Worm (Caenorhabditis elegans) whole organism, L3 larva: Measurements from ENCODE around the gene K03H1.11.

Source experiments
- R02D3.7 ChIP-seq: fragments of 150-350 bp; optimal IDR thresholded peaks from 2 replicates; lab custom pipeline; 2014; ENCODE audit warnings: missing biosample characterization, missing genetic modification characterization
- ZK546.5 ChIP-seq: sonication (generic microtip); optimal IDR thresholded peaks from 2 replicates; lab custom pipeline; 2017; ENCODE audit warnings: missing biosample characterization, missing genetic modification characterization
- ceh-16 ChIP-seq: sonication (generic microtip); optimal IDR thresholded peaks from 2 replicates; lab custom pipeline; 2017; ENCODE audit warnings: missing biosample characterization, missing genetic modification characterization
- ceh-28 ChIP-seq: fragments of 150-350 bp; optimal IDR thresholded peaks from 2 replicates; lab custom pipeline; 2014; ENCODE audit warnings: missing biosample characterization, missing genetic modification reagents, missing genetic modification characterization
- ceh-82 ChIP-seq: fragments of 150-350 bp; optimal IDR thresholded peaks from 2 replicates; lab custom pipeline; 2014; ENCODE audit warnings: missing biosample characterization, missing genetic modification characterization
- elt-2 ChIP-seq: sonication (generic microtip); optimal IDR thresholded peaks from 2 replicates; lab custom pipeline; 2016; ENCODE audit warnings: missing genetic modification reagents, mild to moderate bottlenecking, missing genetic modification characterization, missing compliant biosample characterization
- elt-3 ChIP-seq, 3 experiments: fragments of 150-350 bp in 1 of 3; sonication (generic microtip) in 2 of 3; optimal IDR thresholded peaks; 2 replicates in 2 of 3; 4 replicates in 1 of 3; lab custom pipeline; 2014 to 2017; ENCODE audit warnings: missing biosample characterization in 3 of 3, missing genetic modification characterization in 3 of 3
- fkh-10 ChIP-seq: sonication (generic microtip); optimal IDR thresholded peaks from 2 replicates; lab custom pipeline; 2017; ENCODE audit warnings: missing biosample characterization, missing genetic modification reagents, missing genetic modification characterization
- hmg-11 ChIP-seq: sonication (generic microtip); optimal IDR thresholded peaks from 2 replicates; lab custom pipeline; 2016; ENCODE audit warnings: missing genetic modification characterization, missing compliant biosample characterization
- jun-1 ChIP-seq: fragments of 150-350 bp; optimal IDR thresholded peaks from 2 replicates; lab custom pipeline; 2014; ENCODE audit warnings: missing biosample characterization, missing genetic modification reagents, missing genetic modification characterization
- lin-15B ChIP-seq: fragments of 150-350 bp; optimal IDR thresholded peaks from 2 replicates; lab custom pipeline; 2014; ENCODE audit warnings: missing biosample characterization, missing genetic modification characterization
- lin-39 ChIP-seq: fragments of 150-350 bp; optimal IDR thresholded peaks from 2 replicates; lab custom pipeline; 2018; ENCODE audit warnings: missing biosample characterization, missing genetic modification reagents, missing genetic modification characterization
- lsy-12 ChIP-seq: sonication (generic microtip); optimal IDR thresholded peaks from 2 replicates; lab custom pipeline; 2016; ENCODE audit warnings: mild to moderate bottlenecking, missing genetic modification characterization, missing compliant biosample characterization
- mdl-1 ChIP-seq: fragments of 150-350 bp; optimal IDR thresholded peaks from 2 replicates; lab custom pipeline; 2014; ENCODE audit warnings: missing biosample characterization, missing genetic modification characterization
- nfya-1 ChIP-seq: sonication (generic microtip); optimal IDR thresholded peaks from 2 replicates; lab custom pipeline; 2017; ENCODE audit warnings: missing genetic modification characterization, mild to moderate bottlenecking, missing compliant biosample characterization, antibody characterized with exemption, moderate library complexity; ENCODE audit not compliant: insufficient read depth
- nhr-11 ChIP-seq: fragments of 150-350 bp; optimal IDR thresholded peaks from 2 replicates; lab custom pipeline; 2014; ENCODE audit warnings: missing biosample characterization, missing genetic modification characterization
- nhr-12 ChIP-seq: fragments of 150-350 bp; optimal IDR thresholded peaks from 2 replicates; lab custom pipeline; 2014; ENCODE audit warnings: missing biosample characterization, missing genetic modification characterization
- nhr-23 ChIP-seq: fragments of 150-350 bp; optimal IDR thresholded peaks from 2 replicates; lab custom pipeline; 2014; ENCODE audit warnings: missing biosample characterization, missing genetic modification reagents, missing genetic modification characterization
- nhr-237 ChIP-seq: fragments of 150-350 bp; optimal IDR thresholded peaks from 2 replicates; lab custom pipeline; 2014; ENCODE audit warnings: missing biosample characterization, missing genetic modification characterization
- nhr-25 ChIP-seq: sonication (generic microtip); optimal IDR thresholded peaks from 2 replicates; lab custom pipeline; 2017; ENCODE audit warnings: missing biosample characterization, missing genetic modification characterization
- nhr-67 ChIP-seq: fragments of 150-350 bp; optimal IDR thresholded peaks from 2 replicates; lab custom pipeline; 2014; ENCODE audit warnings: missing biosample characterization, missing genetic modification characterization
- pha-4 ChIP-seq: fragments of 150-350 bp; optimal IDR thresholded peaks from 2 replicates; lab custom pipeline; 2014; ENCODE audit warnings: missing biosample characterization, missing genetic modification reagents, missing genetic modification characterization
- pqm-1 ChIP-seq: fragments of 150-350 bp; optimal IDR thresholded peaks from 2 replicates; lab custom pipeline; 2017; ENCODE audit warnings: missing biosample characterization, missing genetic modification characterization, inconsistent platforms
- skn-1 ChIP-seq: fragments of 150-350 bp; optimal IDR thresholded peaks from 2 replicates; lab custom pipeline; 2014; ENCODE audit warnings: missing biosample characterization, missing genetic modification characterization
- snpc-4 ChIP-seq: fragments of 150-350 bp; optimal IDR thresholded peaks from 2 replicates; lab custom pipeline; 2014; ENCODE audit warnings: missing biosample characterization, missing genetic modification characterization
- tbx-2 ChIP-seq: sonication (generic microtip); optimal IDR thresholded peaks from 2 replicates; lab custom pipeline; 2016; ENCODE audit warnings: mild to moderate bottlenecking, missing genetic modification characterization, missing compliant biosample characterization
- unc-62 ChIP-seq: fragments of 150-350 bp; sonication (generic microtip); optimal IDR thresholded peaks from 4 replicates; lab custom pipeline; 2014; ENCODE audit warnings: missing biosample characterization, missing genetic modification reagents, missing genetic modification characterization
- ztf-11 ChIP-seq: fragments of 150-350 bp; optimal IDR thresholded peaks from 2 replicates; lab custom pipeline; 2014; ENCODE audit warnings: missing biosample characterization, missing genetic modification characterization
- ztf-4 ChIP-seq: fragments of 150-350 bp; optimal IDR thresholded peaks from 2 replicates; lab custom pipeline; 2014; ENCODE audit warnings: missing biosample characterization, missing genetic modification characterization

The K03H1.11 gene

ce11 chrIII:9944723-9945122 is 7.0 kb downstream of the K03H1.11 start, which contains the start of gene gln-2:
TSS of gene gln-2 (minus strand) at chrIII:9944823.
- no peak for TF ChIP-seq lin-15B (tag; lab: Kevin White, UChicago)
- TF ChIP-seq fkh-10 (GFP tag; lab: Kevin White, UChicago): no peak

DNA sequence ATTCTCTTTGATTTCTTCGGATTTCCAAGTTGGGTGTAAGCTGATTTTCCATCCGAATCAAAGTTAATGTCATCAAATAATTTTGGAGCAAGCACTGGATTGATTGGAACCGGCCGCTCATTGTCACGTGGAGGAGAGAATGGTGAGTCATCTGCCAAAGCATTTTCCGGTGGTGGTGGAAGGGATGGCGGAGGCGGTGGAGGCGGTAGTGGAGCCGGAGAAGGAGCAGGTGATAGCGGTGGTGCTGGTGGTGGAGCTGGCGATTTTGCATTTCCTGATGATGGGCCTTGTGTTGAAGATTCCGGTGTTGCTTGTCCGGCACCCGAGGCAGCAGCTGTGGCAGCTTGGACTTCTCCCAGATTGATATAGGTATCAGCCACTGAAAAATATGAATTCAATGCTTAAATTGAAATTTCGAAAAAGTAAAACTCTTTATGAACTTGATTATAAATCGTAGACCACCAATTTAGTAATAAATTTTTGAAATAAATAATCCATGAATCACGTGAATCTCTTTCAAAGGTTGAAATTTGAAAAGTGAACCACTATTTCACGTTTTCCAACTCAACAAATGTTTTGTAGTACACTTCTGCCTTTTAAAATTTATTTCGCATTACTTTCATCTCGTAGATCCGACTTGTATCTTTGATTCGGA is 10.6 kb downstream of the K03H1.11 start, which contains the start of the genes K03H1.9 and K03H1.12:
Gene K03H1.9, minus strand, starts transcription at position 471 of the 655 bp plus-strand sequence.
Gene K03H1.12, plus strand, starts transcription at position 605 of the 655 bp plus-strand sequence.
- no peak for TF ChIP-seq nfya-1
- TF ChIP-seq mdl-1: no peak
- TF ChIP-seq ceh-82 (tag; lab: Kevin White, UChicago): no peak
- no peak for TF ChIP-seq snpc-4 (tag; lab: Kevin White, UChicago)
- TF ChIP-seq nhr-23: no peak
- no peak for TF ChIP-seq pqm-1
- TF ChIP-seq fkh-10 (GFP tag; lab: Kevin White, UChicago): no peak
- no peak for TF ChIP-seq pha-4
- TF ChIP-seq skn-1 (tag; lab: Kevin White, UChicago): no peak
- TF ChIP-seq nhr-237: no peak

DNA sequence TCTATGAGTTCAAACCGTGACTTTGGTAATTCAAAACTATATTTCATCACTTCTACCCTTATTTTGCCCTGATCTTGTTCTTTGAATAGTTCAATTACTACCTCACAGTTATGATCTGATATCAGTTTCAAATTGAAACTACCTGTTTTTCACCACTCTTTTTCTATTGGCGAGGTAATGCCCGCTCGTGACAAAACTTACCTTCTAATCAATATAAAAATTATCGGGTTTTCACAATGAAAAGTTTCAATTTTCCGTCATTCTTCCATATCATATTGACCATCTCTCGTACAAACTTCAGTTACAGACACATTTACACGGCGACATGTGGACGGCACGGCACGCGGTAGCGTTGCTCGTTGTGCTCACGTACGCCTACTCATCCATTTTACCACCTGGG is 19.7 kb downstream of the K03H1.11 start, which contains the start of gene dec-7:
Gene dec-7, plus strand, starts transcription at position 308 of the 400 bp plus-strand sequence.
- TF ChIP-seq tbx-2 (tag; lab: Kevin White, UChicago): no peak
- TF ChIP-seq elt-2: peak; percentile 45
- peak; percentile 2 for TF ChIP-seq pha-4

DNA sequence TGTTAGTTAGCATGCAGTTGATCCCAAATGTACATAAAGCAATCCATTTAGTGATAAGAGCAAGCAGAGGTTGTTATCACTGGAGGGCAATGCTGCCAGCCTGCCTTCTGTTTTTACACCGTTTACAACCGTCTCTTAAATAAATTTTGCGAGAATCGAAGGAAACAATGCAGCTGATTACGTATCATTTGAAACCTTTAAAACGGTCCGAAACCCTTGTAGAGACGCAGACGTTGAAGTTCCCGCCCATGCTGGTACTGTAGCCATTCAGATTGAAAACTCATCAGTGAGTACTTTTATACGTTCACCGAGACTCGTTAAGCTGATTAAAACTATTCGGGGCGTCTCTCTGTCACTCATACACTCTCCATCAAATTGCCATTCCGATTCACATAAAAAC is 21.4 kb downstream of the K03H1.11 start:
- no peak for TF ChIP-seq nhr-23
- TF ChIP-seq R02D3.7 (tag; lab: Kevin White, UChicago): no peak
- peak; percentile 47 for TF ChIP-seq pha-4
- TF ChIP-seq ceh-82 (tag; lab: Kevin White, UChicago): no peak
- TF ChIP-seq snpc-4 (tag; lab: Kevin White, UChicago): no peak
- TF ChIP-seq jun-1 (tag; lab: Kevin White, UChicago): peak; percentile 40
- TF ChIP-seq nfya-1: peak; percentile 53
- TF ChIP-seq pqm-1: peak; percentile 92
- peak; percentile 98 for TF ChIP-seq elt-2
- no peak for TF ChIP-seq nhr-11 (tag; lab: Kevin White, UChicago)
- no peak for TF ChIP-seq mdl-1
- TF ChIP-seq, all 47 proteins: peak for 5

DNA sequence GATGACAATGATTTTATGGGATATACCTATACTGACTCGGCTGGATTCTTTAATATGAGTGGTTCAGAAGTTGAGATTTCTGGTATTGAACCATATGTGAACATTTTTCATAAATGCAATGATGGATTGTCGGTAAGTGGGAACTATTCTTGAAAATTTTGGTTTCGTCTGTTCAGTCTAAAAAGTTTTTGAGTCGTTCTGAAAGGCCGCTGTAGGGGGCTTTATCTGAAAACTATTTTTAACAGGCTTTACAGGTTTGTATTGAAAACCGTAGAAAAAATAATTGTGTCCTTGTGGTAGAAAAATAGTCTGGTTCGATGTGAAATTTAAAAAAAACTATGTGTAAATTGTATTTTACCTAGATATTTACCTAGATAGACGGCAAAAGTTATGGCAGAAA is 22.2 kb downstream of the K03H1.11 start:
- TF ChIP-seq unc-62 (GFP tag; lab: Kevin White, UChicago) (no peak), lin-39 (no peak), ztf-11 (tag; lab: Kevin White, UChicago) (no peak), mdl-1 (no peak), nhr-23 (no peak), skn-1 (tag; lab: Kevin White, UChicago) (no peak), hmg-11 (tag; lab: Kevin White, UChicago) (no peak), pha-4 (no peak), nhr-12 (tag; lab: Kevin White, UChicago) (no peak), ZK546.5 (tag; lab: Kevin White, UChicago) (no peak), fkh-10 (GFP tag; lab: Kevin White, UChicago) (no peak), nhr-25 (tag; lab: Kevin White, UChicago) (no peak)
- TF ChIP-seq, all 47 proteins: peak for 0

- no peak for TF ChIP-seq ceh-82 (tag; lab: Kevin White, UChicago)
- TF ChIP-seq nhr-67 (tag; lab: Kevin White, UChicago): no peak
- TF ChIP-seq ztf-4 (tag; lab: Kevin White, UChicago): no peak
- TF ChIP-seq ceh-28: no peak
- no peak for TF ChIP-seq lsy-12
- no peak for TF ChIP-seq nhr-25 (tag; lab: Kevin White, UChicago)
- TF ChIP-seq pha-4: no peak
- TF ChIP-seq elt-3 (tag; optimal IDR thresholded peaks at IDR 0.05; lab: Kevin White, UChicago): no peak
Measured at ce11 chrIII:9928777-9929176, 23.0 kb downstream of the K03H1.11 start, which contains the start of gene ttr-1. TSS of gene ttr-1 (plus strand) at chrIII:9929077.

DNA sequence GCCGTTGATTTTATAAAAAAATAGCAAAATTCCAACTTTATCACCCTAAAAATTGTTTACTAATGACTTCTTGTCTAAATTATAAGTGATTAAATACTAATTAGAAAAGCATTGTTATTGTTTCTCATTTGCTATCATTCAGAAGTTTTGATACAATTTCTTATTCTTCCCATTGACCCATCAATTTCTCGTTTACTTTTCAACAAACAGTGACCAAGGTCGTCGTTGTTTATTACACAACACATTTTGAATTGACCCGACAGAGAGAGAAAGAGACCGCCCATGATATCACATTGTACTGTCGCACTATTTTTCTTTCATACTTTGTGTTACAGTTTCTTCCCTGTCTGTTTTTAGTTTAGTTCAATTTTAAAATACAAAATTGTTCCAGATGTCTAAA is 24.4 kb downstream of the K03H1.11 start, which contains the start of gene ttr-2:
Gene ttr-2, plus strand, starts transcription at position 392 of the 400 bp plus-strand sequence.
- TF ChIP-seq nhr-23 (peak; percentile 3), ceh-16 (tag; lab: Kevin White, UChicago) (no peak), mdl-1 (no peak), nhr-25 (tag; lab: Kevin White, UChicago) (peak; percentile 24)
